Fruit fly (Drosophila melanogaster) whole organism, adult: ENCODE data around the gene Daxx.

Source experiments
- CG11617 ChIP-seq: fragments of 200-800 bp; sonication (Bioruptor generic); optimal IDR thresholded peaks from 2 replicates; lab custom pipeline; 2017; ENCODE audit warnings: mild to moderate bottlenecking, missing biosample characterization, missing genetic modification reagents, missing genetic modification characterization
- CG14711 ChIP-seq: fragments of 200-800 bp; sonication (Bioruptor generic); optimal IDR thresholded peaks from 2 replicates; lab custom pipeline; 2018; ENCODE audit warnings: missing biosample characterization, mild to moderate bottlenecking, missing genetic modification characterization, moderate library complexity
- CG1620 ChIP-seq: fragments of 200-800 bp; sonication (Bioruptor generic); optimal IDR thresholded peaks from 2 replicates; lab custom pipeline; 2016; ENCODE audit warnings: missing biosample characterization, missing genetic modification characterization
- CG33017 ChIP-seq: fragments of 200-800 bp; sonication (Bioruptor generic); optimal IDR thresholded peaks from 2 replicates; lab custom pipeline; 2018; ENCODE audit warnings: missing biosample characterization, mild to moderate bottlenecking, missing genetic modification characterization, moderate library complexity
- CG5204 ChIP-seq: fragments of 200-800 bp; sonication (Bioruptor generic); optimal IDR thresholded peaks from 2 replicates; lab custom pipeline; 2016; ENCODE audit warnings: missing biosample characterization, missing genetic modification characterization
- CG7045 ChIP-seq: fragments of 200-800 bp; sonication (Bioruptor generic); optimal IDR thresholded peaks from 2 replicates; lab custom pipeline; 2017; ENCODE audit warnings: missing biosample characterization, mild to moderate bottlenecking, missing genetic modification characterization
- Clk ChIP-seq: fragments of 200-800 bp; sonication (Bioruptor generic); optimal IDR thresholded peaks from 2 replicates; lab custom pipeline; 2017; ENCODE audit warnings: missing biosample characterization, missing genetic modification characterization
- Mnt ChIP-seq: fragments of 200-800 bp; sonication (Bioruptor generic); optimal IDR thresholded peaks from 2 replicates; lab custom pipeline; 2016; ENCODE audit warnings: missing biosample characterization, mild to moderate bottlenecking, missing genetic modification characterization
- bab1 ChIP-seq: fragments of 200-800 bp; sonication (Bioruptor generic); optimal IDR thresholded peaks from 3 replicates; lab custom pipeline; 2019; ENCODE audit warnings: missing biosample characterization, mild to moderate bottlenecking, missing genetic modification characterization, moderate library complexity
- cic ChIP-seq: fragments of 200-800 bp; sonication (Bioruptor generic); optimal IDR thresholded peaks from 2 replicates; lab custom pipeline; 2017; ENCODE audit warnings: missing biosample characterization, mild to moderate bottlenecking, missing genetic modification characterization, moderate library complexity
- kay ChIP-seq: fragments of 200-800 bp; sonication (Bioruptor generic); peaks from one replicate; lab custom pipeline; 2016; ENCODE audit warnings: missing biosample characterization, missing genetic modification characterization, borderline replicate concordance
- ovo ChIP-seq: fragments of 200-800 bp; sonication (Bioruptor generic); optimal IDR thresholded peaks from 2 replicates; lab custom pipeline; 2016; ENCODE audit warnings: missing biosample characterization, missing genetic modification characterization
- pad ChIP-seq: fragments of 200-800 bp; sonication (Bioruptor generic); optimal IDR thresholded peaks from 3 replicates; lab custom pipeline; 2017; ENCODE audit warnings: missing biosample characterization, missing genetic modification characterization, mild to moderate bottlenecking, moderate library complexity, missing genetic modification reagents
- toe ChIP-seq: fragments of 200-800 bp; sonication (Bioruptor generic); optimal IDR thresholded peaks from 2 replicates; lab custom pipeline; 2016; ENCODE audit warnings: missing biosample characterization, missing genetic modification characterization

dm6 chr2L:6448334-6448703, 32.4 kb upstream of the Daxx start, which contains the start of gene Acox3:
- no peak for TF ChIP-seq CG14711 (tag; lab: Kevin White, UChicago)
- peak; percentile 22 for TF ChIP-seq bab1 (GFP tag; lab: Kevin White, UChicago)
- no peak for TF ChIP-seq pad (GFP tag; lab: Kevin White, UChicago)
- no peak for TF ChIP-seq ovo (GFP tag; lab: Kevin White, UChicago)
- no peak for TF ChIP-seq CG11617 (GFP tag; lab: Kevin White, UChicago)
- TF ChIP-seq cic (GFP tag; lab: Kevin White, UChicago) = no peak
- no peak for TF ChIP-seq CG33017 (tag; lab: Kevin White, UChicago)
- no peak for TF ChIP-seq Clk (GFP tag; lab: Kevin White, UChicago)
- TF ChIP-seq toe (GFP tag; lab: Kevin White, UChicago) = no peak
- TF ChIP-seq CG5204 = no peak
- no peak for TF ChIP-seq Mnt
- no peak for TF ChIP-seq CG1620 (GFP tag; lab: Kevin White, UChicago)
- no peak for TF ChIP-seq CG7045 (GFP tag; lab: Kevin White, UChicago)
- no peak for TF ChIP-seq kay (GFP tag; lab: Kevin White, UChicago)
